Worm (Caenorhabditis elegans): Measurements from ENCODE around the gene nrx-1.

Gene nrx-1

ce11 chrV:10793498-10793897 lies 31.3 kb upstream of the nrx-1 start, which contains the start of gene ule-3:
TSS of gene ule-3 (plus strand) at chrV:10793798.
- TF ChIP-seq F57A8.1 (GFP tag; optimal IDR thresholded peaks at IDR 0.05), result no peak
- no peak for TF ChIP-seq cebp-1 (GFP tag; IDR thresholded peaks at IDR 0.05)
- TF ChIP-seq cebp-1 (tag; optimal IDR thresholded peaks at IDR 0.05), result no peak
- TF ChIP-seq ztf-26 (tag; optimal IDR thresholded peaks at IDR 0.05), result no peak
- TF ChIP-seq ama-1 (optimal IDR thresholded peaks at IDR 0.05), result no peak
- TF ChIP-seq ama-1 (GFP tag; optimal IDR thresholded peaks at IDR 0.05), result no peak
- no peak for TF ChIP-seq snpc-4 (GFP tag; optimal IDR thresholded peaks at IDR 0.05)
- no peak for TF ChIP-seq snpc-4 (tag; optimal IDR thresholded peaks at IDR 0.05)
- TF ChIP-seq K11D2.4 (GFP tag; IDR thresholded peaks at IDR 0.05), result no peak
- TF ChIP-seq unc-62 (GFP tag; optimal IDR thresholded peaks at IDR 0.05), result no peak
- TF ChIP-seq him-1 (tag; optimal IDR thresholded peaks at IDR 0.05), result no peak
- TF ChIP-seq die-1 (tag; optimal IDR thresholded peaks at IDR 0.05), result no peak
- no peak for TF ChIP-seq B0035.1 (tag; optimal IDR thresholded peaks at IDR 0.05)
- no peak for TF ChIP-seq hrde-1 (tag; optimal IDR thresholded peaks at IDR 0.05; ENCODE audit: borderline replicate concordance)
- no peak for TF ChIP-seq lsl-1 (GFP tag; optimal IDR thresholded peaks at IDR 0.05)

- no peak for TF ChIP-seq repo-1 (tag; optimal IDR thresholded peaks at IDR 0.05)
- TF ChIP-seq T26A5.8 (tag; optimal IDR thresholded peaks at IDR 0.05), result no peak
- TF ChIP-seq ama-1 (optimal IDR thresholded peaks at IDR 0.05), result no peak
- no peak for TF ChIP-seq ama-1 (GFP tag; optimal IDR thresholded peaks at IDR 0.05)
- TF ChIP-seq Y53G8AR.9 (GFP tag; conservative IDR thresholded peaks at IDR 0.05), result no peak
- TF ChIP-seq attf-3 (GFP tag; conservative IDR thresholded peaks at IDR 0.05), result 0 out of 2 replicates have a peak, but pooled peaks have one; percentile 31
- no peak for TF ChIP-seq chd-7 (tag; optimal IDR thresholded peaks at IDR 0.05)
- no peak for TF ChIP-seq madf-8 (GFP tag; conservative IDR thresholded peaks at IDR 0.05)
- TF ChIP-seq F10E7.11 (tag; optimal IDR thresholded peaks at IDR 0.05), result no peak
- no peak for TF ChIP-seq mcd-1 (GFP tag; IDR thresholded peaks at IDR 0.05)
- TF ChIP-seq ceh-58 (GFP tag; IDR thresholded peaks at IDR 0.05), result 0 out of 2 replicates have a peak, but pooled peaks have one; percentile 61
- TF ChIP-seq ceh-27 (GFP tag; optimal IDR thresholded peaks at IDR 0.05), result no peak
- TF ChIP-seq lir-1 (GFP tag; conservative IDR thresholded peaks at IDR 0.05), result no peak
- no peak for TF ChIP-seq ceh-40 (GFP tag; IDR thresholded peaks at IDR 0.05)
- no peak for TF ChIP-seq F23B12.7 (tag; optimal IDR thresholded peaks at IDR 0.05; ENCODE audit: insufficient read depth)
- TF ChIP-seq egrh-3 (GFP tag; IDR thresholded peaks at IDR 0.05), result peak; percentile 56; the same call in 1 of the 2 replicates
- TF ChIP-seq pbrm-1 (GFP tag; IDR thresholded peaks at IDR 0.05), result no peak
Observed at ce11 chrV:10794463-10794862, 30.3 kb upstream of the nrx-1 start.

ce11 chrV:10795494-10795893 lies 29.3 kb upstream of the nrx-1 start, which contains the start of gene D1054.19:
TSS of gene D1054.19 (plus strand) at chrV:10795794.
- TF ChIP-seq C06A6.2 (GFP tag; conservative IDR thresholded peaks at IDR 0.05), result no peak
- TF ChIP-seq bed-1 (GFP tag; IDR thresholded peaks at IDR 0.05), result no peak
- no peak for TF ChIP-seq ama-1 (optimal IDR thresholded peaks at IDR 0.05)
- TF ChIP-seq ama-1 (GFP tag; optimal IDR thresholded peaks at IDR 0.05), result no peak
- TF ChIP-seq fkh-3 (tag; optimal IDR thresholded peaks at IDR 0.05), result no peak
- TF ChIP-seq ZK185.1 (tag; optimal IDR thresholded peaks at IDR 0.05; ENCODE audit: poor library complexity, severe bottlenecking), result no peak
- no peak for TF ChIP-seq Y53G8AR.9 (GFP tag; conservative IDR thresholded peaks at IDR 0.05)
- TF ChIP-seq sdz-38 (tag; optimal IDR thresholded peaks at IDR 0.05), result no peak
- no peak for TF ChIP-seq gei-17 (GFP tag; optimal IDR thresholded peaks at IDR 0.05)
- no peak for TF ChIP-seq madf-6 (GFP tag; IDR thresholded peaks at IDR 0.05)
- no peak for TF ChIP-seq nhr-27 (tag; optimal IDR thresholded peaks at IDR 0.05)
